Fruit fly (Drosophila melanogaster) whole organism, pupa: ENCODE results near the gene Lon.

Experiments used
- CG13204 ChIP-seq: fragments of 200-800 bp; sonication (Bioruptor generic); optimal IDR thresholded peaks from 2 replicates; lab custom pipeline; 2018; ENCODE audit warnings: missing biosample characterization, mild to moderate bottlenecking, missing genetic modification characterization, moderate library complexity
- CG17806 ChIP-seq: fragments of 200-800 bp; sonication (Bioruptor generic); optimal IDR thresholded peaks from 2 replicates; lab custom pipeline; 2018; ENCODE audit warnings: missing biosample characterization, mild to moderate bottlenecking, missing genetic modification characterization, moderate library complexity
- CG34367 ChIP-seq: fragments of 200-800 bp; sonication (Bioruptor generic); optimal IDR thresholded peaks from 2 replicates; lab custom pipeline; 2018; ENCODE audit warnings: missing biosample characterization, mild to moderate bottlenecking, missing genetic modification characterization
- CG8301 ChIP-seq: fragments of 200-800 bp; sonication (Bioruptor generic); optimal IDR thresholded peaks from 2 replicates; lab custom pipeline; 2018; ENCODE audit warnings: missing biosample characterization, mild to moderate bottlenecking, missing genetic modification characterization
- D1 ChIP-seq: fragments of 200-800 bp; sonication (Bioruptor generic); optimal IDR thresholded peaks from 2 replicates; lab custom pipeline; 2018; ENCODE audit warnings: missing biosample characterization, mild to moderate bottlenecking, missing genetic modification characterization, moderate library complexity
- EcR ChIP-seq: fragments of 200-800 bp; sonication (Bioruptor generic); optimal IDR thresholded peaks from 3 replicates; lab custom pipeline; 2019; ENCODE audit warnings: missing biosample characterization, missing genetic modification characterization, mild to moderate bottlenecking, moderate library complexity, missing genetic modification reagents
- Pif1A ChIP-seq: fragments of 200-800 bp; sonication (Bioruptor generic); optimal IDR thresholded peaks from 3 replicates; lab custom pipeline; 2016; ENCODE audit warnings: missing biosample characterization, missing genetic modification characterization
- Pif1B ChIP-seq: fragments of 200-800 bp; sonication (Bioruptor generic); optimal IDR thresholded peaks from 3 replicates; lab custom pipeline; 2016; ENCODE audit warnings: missing biosample characterization, missing genetic modification characterization
- fd96Ca ChIP-seq: fragments of 200-800 bp; sonication (Bioruptor generic); IDR thresholded peaks from 3 replicates; pipeline ENCODE4 v1.3.6; 2022; ENCODE audit warnings: missing biosample characterization, missing genetic modification characterization
- gl ChIP-seq: fragments of 200-800 bp; sonication (Bioruptor generic); optimal IDR thresholded peaks from 2 replicates; lab custom pipeline; 2018; ENCODE audit warnings: missing biosample characterization, mild to moderate bottlenecking, missing genetic modification characterization

dm6 chr3L:19579346-19579745 lies 32.7 kb downstream of the Lon start:
- no peak for TF ChIP-seq CG17806 (tag; lab: Kevin White, UChicago)
- TF ChIP-seq Pif1A (GFP tag; lab: Kevin White, UChicago): no peak
- TF ChIP-seq fd96Ca (GFP tag; lab: Robert Waterston, UW): no peak
- TF ChIP-seq EcR (GFP tag; lab: Kevin White, UChicago): no peak
- TF ChIP-seq CG8301 (tag; lab: Kevin White, UChicago): no peak
- no peak for TF ChIP-seq D1
- no peak for TF ChIP-seq Pif1B (GFP tag; lab: Kevin White, UChicago)
- no peak for TF ChIP-seq CG34367 (tag; lab: Kevin White, UChicago)
- TF ChIP-seq CG13204 (GFP tag; lab: Kevin White, UChicago): no peak
- TF ChIP-seq gl (tag; lab: Kevin White, UChicago): no peak
